Fruit fly (Drosophila melanogaster) whole organism, prepupa: ENCODE results near the gene CG33509.

Source experiments
- CG1621 ChIP-seq: fragments of 200-800 bp; sonication (Bioruptor generic); optimal IDR thresholded peaks from 3 replicates; lab custom pipeline; 2018; ENCODE audit warnings: missing biosample characterization, mild to moderate bottlenecking, missing genetic modification characterization
- CG31627 ChIP-seq: fragments of 200-800 bp; sonication (Bioruptor generic); optimal IDR thresholded peaks from 3 replicates; lab custom pipeline; 2016; ENCODE audit warnings: missing biosample characterization, missing genetic modification characterization
- Lpt ChIP-seq: fragments of 200-800 bp; sonication (Bioruptor generic); optimal IDR thresholded peaks from 3 replicates; lab custom pipeline; 2016; ENCODE audit warnings: missing biosample characterization, missing genetic modification characterization

DNA sequence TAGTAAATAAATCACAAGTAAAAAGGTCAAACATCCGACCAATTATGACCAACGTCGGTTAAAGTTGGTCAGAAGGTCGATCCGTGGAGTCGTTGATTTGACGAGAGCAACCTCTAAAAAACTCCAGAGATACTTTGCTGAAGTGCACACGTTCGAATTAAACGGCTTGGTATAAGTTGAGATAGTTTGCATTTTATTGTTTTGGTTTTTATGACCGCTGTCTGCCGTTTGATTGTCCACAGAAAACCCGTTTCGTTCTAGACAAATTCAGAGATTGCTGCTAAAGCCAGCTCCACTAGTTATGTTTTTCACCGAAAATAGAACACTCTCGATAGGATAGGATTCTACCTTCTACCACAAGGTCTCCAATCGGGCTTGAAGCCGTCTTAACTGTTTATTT lies 12.5 kb downstream of the CG33509 start:
- TF ChIP-seq CG1621 (tag; lab: Kevin White, UChicago), result no peak
- no peak for TF ChIP-seq CG31627 (GFP tag; lab: Kevin White, UChicago)
- TF ChIP-seq Lpt (GFP tag; lab: Kevin White, UChicago), result no peak
